Fruit fly (Drosophila melanogaster) whole organism, prepupa: ENCODE data around the gene inaF-A.

Experiments
- Blimp-1 ChIP-seq: fragments of 200-800 bp; sonication (Bioruptor generic); optimal IDR thresholded peaks from 3 replicates; lab custom pipeline; 2017; ENCODE audit warnings: missing biosample characterization, missing genetic modification characterization, mild to moderate bottlenecking, moderate library complexity, missing genetic modification reagents
- CG10631 ChIP-seq: fragments of 200-800 bp; sonication (Bioruptor generic); optimal IDR thresholded peaks from 2 replicates; lab custom pipeline; 2016; ENCODE audit warnings: missing biosample characterization, missing genetic modification characterization
- CG11902 ChIP-seq: fragments of 200-800 bp; sonication (Bioruptor generic); optimal IDR thresholded peaks from 3 replicates; lab custom pipeline; 2016; ENCODE audit warnings: missing biosample characterization, missing genetic modification characterization
- CG15336 ChIP-seq: fragments of 200-800 bp; sonication (Bioruptor generic); IDR thresholded peaks from 2 replicates; pipeline ENCODE4 v1.3.6; 2022; ENCODE audit warnings: missing biosample characterization, missing genetic modification characterization
- CG1621 ChIP-seq: fragments of 200-800 bp; sonication (Bioruptor generic); optimal IDR thresholded peaks from 3 replicates; lab custom pipeline; 2018; ENCODE audit warnings: missing biosample characterization, mild to moderate bottlenecking, missing genetic modification characterization
- CG16779 ChIP-seq: fragments of 200-800 bp; sonication (Bioruptor generic); optimal IDR thresholded peaks from 3 replicates; lab custom pipeline; 2017; ENCODE audit warnings: missing biosample characterization, mild to moderate bottlenecking, missing genetic modification characterization
- CG31627 ChIP-seq: fragments of 200-800 bp; sonication (Bioruptor generic); optimal IDR thresholded peaks from 3 replicates; lab custom pipeline; 2016; ENCODE audit warnings: missing biosample characterization, missing genetic modification characterization
- CG32006 ChIP-seq: fragments of 200-800 bp; sonication (Bioruptor generic); optimal IDR thresholded peaks from 3 replicates; lab custom pipeline; 2017; ENCODE audit warnings: missing biosample characterization, mild to moderate bottlenecking, missing genetic modification characterization
- CG34406 ChIP-seq: fragments of 200-800 bp; sonication (Bioruptor generic); optimal IDR thresholded peaks from 3 replicates; lab custom pipeline; 2016; ENCODE audit warnings: missing biosample characterization, missing genetic modification characterization
- CG3919 ChIP-seq: fragments of 200-800 bp; sonication (Bioruptor generic); optimal IDR thresholded peaks from 3 replicates; lab custom pipeline; 2016; ENCODE audit warnings: missing biosample characterization, missing genetic modification characterization
- CG4318 ChIP-seq: fragments of 200-800 bp; sonication (Bioruptor generic); optimal IDR thresholded peaks from 3 replicates; lab custom pipeline; 2017; ENCODE audit warnings: missing biosample characterization, mild to moderate bottlenecking, missing genetic modification characterization
- CG6163 ChIP-seq: fragments of 200-800 bp; sonication (Bioruptor generic); IDR thresholded peaks from 3 replicates; pipeline ENCODE4 v1.3.6; 2022; ENCODE audit warnings: missing biosample characterization, missing genetic modification characterization
- CG6792 ChIP-seq: fragments of 200-800 bp; sonication (Bioruptor generic); optimal IDR thresholded peaks from 3 replicates; lab custom pipeline; 2016; ENCODE audit warnings: missing biosample characterization, missing genetic modification characterization
- CG6808 ChIP-seq: fragments of 200-800 bp; sonication (Bioruptor generic); optimal IDR thresholded peaks from 3 replicates; lab custom pipeline; 2017; ENCODE audit warnings: missing biosample characterization, missing genetic modification characterization, mild to moderate bottlenecking, moderate library complexity, missing genetic modification reagents
- CG6854 ChIP-seq: fragments of 200-800 bp; sonication (Bioruptor generic); optimal IDR thresholded peaks from 2 replicates; lab custom pipeline; 2017; ENCODE audit warnings: missing biosample characterization, mild to moderate bottlenecking, missing genetic modification characterization
- CG8119 ChIP-seq: fragments of 200-800 bp; sonication (Bioruptor generic); IDR thresholded peaks from 3 replicates; pipeline ENCODE4 v1.3.6; 2022; ENCODE audit warnings: missing biosample characterization, missing genetic modification characterization
- CG8632 ChIP-seq: fragments of 200-800 bp; sonication (Bioruptor generic); optimal IDR thresholded peaks from 3 replicates; lab custom pipeline; 2016; ENCODE audit warnings: missing biosample characterization, missing genetic modification characterization
- CG9139 ChIP-seq: fragments of 200-800 bp; sonication (Bioruptor generic); optimal IDR thresholded peaks from 3 replicates; lab custom pipeline; 2017; ENCODE audit warnings: missing biosample characterization, mild to moderate bottlenecking, missing genetic modification characterization
- Eip75B ChIP-seq: fragments of 200-800 bp; sonication (Bioruptor generic); optimal IDR thresholded peaks from 3 replicates; lab custom pipeline; 2016; ENCODE audit warnings: missing biosample characterization, missing genetic modification characterization
- Ets21C ChIP-seq: fragments of 200-800 bp; sonication (Bioruptor generic); optimal IDR thresholded peaks from 3 replicates; lab custom pipeline; 2016; ENCODE audit warnings: missing biosample characterization, missing genetic modification characterization
- Ets96B ChIP-seq: fragments of 200-800 bp; optimal IDR thresholded peaks from 2 replicates; lab custom pipeline; 2019; ENCODE audit warnings: missing biosample characterization, mild to moderate bottlenecking, missing genetic modification characterization, moderate library complexity
- Gug ChIP-seq: fragments of 200-800 bp; sonication (Bioruptor generic); IDR thresholded peaks from 2 replicates; pipeline ENCODE4 v1.3.6; 2022; ENCODE audit warnings: missing biosample characterization, missing genetic modification characterization
- Hr38 ChIP-seq: sonication (Bioruptor generic); optimal IDR thresholded peaks from 2 replicates; lab custom pipeline; 2016; ENCODE audit warnings: missing biosample characterization, missing genetic modification characterization
- Hr39 ChIP-seq: fragments of 200-800 bp; sonication (Bioruptor generic); optimal IDR thresholded peaks from 2 replicates; lab custom pipeline; 2016; ENCODE audit warnings: missing biosample characterization, missing genetic modification characterization
- Lpt ChIP-seq: fragments of 200-800 bp; sonication (Bioruptor generic); optimal IDR thresholded peaks from 3 replicates; lab custom pipeline; 2016; ENCODE audit warnings: missing biosample characterization, missing genetic modification characterization
- Met ChIP-seq: fragments of 200-800 bp; sonication (Bioruptor generic); optimal IDR thresholded peaks from 3 replicates; lab custom pipeline; 2016; ENCODE audit warnings: missing biosample characterization, missing genetic modification characterization
- OdsH ChIP-seq: fragments of 200-800 bp; sonication (Bioruptor generic); optimal IDR thresholded peaks from 3 replicates; lab custom pipeline; 2016; ENCODE audit warnings: missing biosample characterization, missing genetic modification characterization
- Sox102F ChIP-seq: fragments of 200-800 bp; sonication (Bioruptor generic); optimal IDR thresholded peaks from 2 replicates; lab custom pipeline; 2016; ENCODE audit warnings: missing biosample characterization, mild to moderate bottlenecking, missing genetic modification characterization
- Sox14 ChIP-seq: fragments of 200-800 bp; sonication (Bioruptor generic); optimal IDR thresholded peaks from 3 replicates; lab custom pipeline; 2016; ENCODE audit warnings: missing biosample characterization, missing genetic modification characterization
- Sox15 ChIP-seq: fragments of 200-800 bp; sonication (Bioruptor generic); optimal IDR thresholded peaks from 3 replicates; lab custom pipeline; 2016; ENCODE audit warnings: missing biosample characterization, missing genetic modification characterization
- cyc ChIP-seq: fragments of 200-800 bp; sonication (Bioruptor generic); optimal IDR thresholded peaks from 3 replicates; lab custom pipeline; 2016; ENCODE audit warnings: missing biosample characterization, missing genetic modification characterization
- dac ChIP-seq: fragments of 200-800 bp; sonication (Bioruptor generic); optimal IDR thresholded peaks from 2 replicates; lab custom pipeline; 2017; ENCODE audit warnings: missing biosample characterization, mild to moderate bottlenecking, missing genetic modification characterization
- dsx ChIP-seq: fragments of 200-800 bp; optimal IDR thresholded peaks from 3 replicates; lab custom pipeline; 2019; ENCODE audit warnings: missing biosample characterization, mild to moderate bottlenecking, missing genetic modification characterization, moderate library complexity; ENCODE audit not compliant: poor library complexity, severe bottlenecking
- esn ChIP-seq: fragments of 200-800 bp; sonication (Bioruptor generic); optimal IDR thresholded peaks from 2 replicates; lab custom pipeline; 2016; ENCODE audit warnings: missing biosample characterization, mild to moderate bottlenecking, missing genetic modification characterization, moderate library complexity
- fd59A ChIP-seq: fragments of 200-800 bp; sonication (Bioruptor generic); optimal IDR thresholded peaks from 2 replicates; lab custom pipeline; 2017; ENCODE audit warnings: missing biosample characterization, mild to moderate bottlenecking, missing genetic modification characterization, missing genetic modification reagents
- fd85E ChIP-seq: fragments of 200-800 bp; sonication (Bioruptor generic); optimal IDR thresholded peaks from 3 replicates; lab custom pipeline; 2016; ENCODE audit warnings: missing biosample characterization, missing genetic modification characterization
- fkh ChIP-seq: fragments of 200-800 bp; sonication (Bioruptor generic); optimal IDR thresholded peaks from 3 replicates; lab custom pipeline; 2017; ENCODE audit warnings: missing biosample characterization, mild to moderate bottlenecking, missing genetic modification characterization, moderate library complexity
- lz ChIP-seq: fragments of 200-800 bp; sonication (Bioruptor generic); optimal IDR thresholded peaks from 3 replicates; lab custom pipeline; 2016; ENCODE audit warnings: missing biosample characterization, missing genetic modification characterization
- net ChIP-seq: fragments of 200-800 bp; sonication (Bioruptor generic); optimal IDR thresholded peaks from 3 replicates; lab custom pipeline; 2016; ENCODE audit warnings: missing biosample characterization, missing genetic modification characterization
- salr ChIP-seq, 2 experiments: fragments of 200-800 bp; sonication (Bioruptor generic); optimal IDR thresholded peaks; 3 replicates each; lab custom pipeline; 2016 to 2018; ENCODE audit warnings: missing biosample characterization in 2 of 2, missing genetic modification characterization in 2 of 2, mild to moderate bottlenecking in 1 of 2
- ss ChIP-seq, 2 experiments: fragments of 200-800 bp; sonication (Bioruptor generic); optimal IDR thresholded peaks; 2 replicates in 1 of 2; 3 replicates in 1 of 2; lab custom pipeline; 2017 to 2018; ENCODE audit warnings: mild to moderate bottlenecking in 2 of 2, missing biosample characterization in 2 of 2, missing genetic modification characterization in 2 of 2, moderate library complexity in 1 of 2
- svp ChIP-seq: fragments of 200-800 bp; sonication (Bioruptor generic); peaks from one replicate; lab custom pipeline; 2016; ENCODE audit warnings: missing biosample characterization, missing genetic modification characterization
- topi ChIP-seq: fragments of 200-800 bp; sonication (Bioruptor generic); optimal IDR thresholded peaks from 3 replicates; lab custom pipeline; 2016; ENCODE audit warnings: missing biosample characterization, missing genetic modification characterization
- vri ChIP-seq: fragments of 200-800 bp; sonication (Bioruptor generic); optimal IDR thresholded peaks from 3 replicates; lab custom pipeline; 2016; ENCODE audit warnings: missing biosample characterization, mild to moderate bottlenecking, missing genetic modification characterization

inaF-A gene

DNA sequence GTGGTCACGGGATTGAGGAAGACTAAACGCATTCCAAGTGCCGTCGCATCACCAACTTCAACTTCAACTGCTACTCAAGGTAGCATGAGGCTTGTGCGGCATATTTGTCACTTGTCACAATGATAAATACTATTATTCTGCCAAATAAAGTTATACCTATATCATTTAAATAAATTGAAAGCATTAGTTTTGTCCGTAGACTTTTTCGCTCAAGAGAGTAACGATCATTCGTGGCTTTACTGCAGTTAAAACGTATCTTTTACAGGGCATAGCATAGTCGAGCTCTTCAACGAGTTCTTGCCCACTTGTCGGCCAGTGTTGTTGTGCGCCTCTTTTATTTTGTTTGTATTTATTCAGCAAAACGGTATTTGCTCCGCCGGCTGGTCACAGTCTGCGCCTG lies 2.7 kb upstream of the inaF-A start (continued):
- TF ChIP-seq CG15336 (GFP tag; lab: Robert Waterston, UW) (peak; percentile 77), Hr39 (GFP tag; lab: Kevin White, UChicago) (peak; percentile 25), net (GFP tag; lab: Kevin White, UChicago) (peak; percentile 2), CG11902 (GFP tag; lab: Kevin White, UChicago) (no peak), CG6163 (peak; percentile 45; the same call in 2 of the 3 replicates), fkh (GFP tag; lab: Kevin White, UChicago) (peak; percentile 32), CG9139 (GFP tag; lab: Kevin White, UChicago) (no peak), Hr38 (GFP tag; lab: Kevin White, UChicago) (no peak), Lpt (GFP tag; lab: Kevin White, UChicago) (peak; percentile 38), lz (GFP tag; lab: Kevin White, UChicago) (no peak), fd59A (GFP tag; lab: Kevin White, UChicago) (no peak)

dm6 chrX:11732670-11733069 lies 1.0 kb downstream of the inaF-A start, which contains the start of gene inaF-B:
inaF-B (minus strand) TSS chrX:11732770.
- no peak for TF ChIP-seq Eip75B (GFP tag; lab: Kevin White, UChicago)
- TF ChIP-seq CG6808, result no peak
- no peak for TF ChIP-seq CG32006
- no peak for TF ChIP-seq Ets21C (GFP tag; lab: Kevin White, UChicago)
- no peak for TF ChIP-seq Hr39 (GFP tag; lab: Kevin White, UChicago)
- TF ChIP-seq Sox102F, result no peak
- no peak for TF ChIP-seq CG15336 (GFP tag; lab: Robert Waterston, UW)

- no peak for TF ChIP-seq topi (GFP tag; lab: Kevin White, UChicago)
Measured at dm6 chrX:11731665-11732064, 2.0 kb downstream of the inaF-A start, which contains the start of gene inaF-C. inaF-C (minus strand) TSS chrX:11731765.

dm6 chrX:11729993-11730392 lies 3.7 kb downstream of the inaF-A start:
- TF ChIP-seq vri (GFP tag; lab: Kevin White, UChicago) (no peak), CG4318 (GFP tag; lab: Kevin White, UChicago) (peak; percentile 29), lz (GFP tag; lab: Kevin White, UChicago) (no peak), CG6808 (no peak), CG34406 (no peak), CG6854 (GFP tag; lab: Kevin White, UChicago) (no peak), net (GFP tag; lab: Kevin White, UChicago) (no peak), salr (GFP tag; optimal IDR thresholded peaks at IDR 0.05; lab: Kevin White, UChicago) (no peak), CG10631 (GFP tag; lab: Kevin White, UChicago) (no peak), esn (GFP tag; lab: Kevin White, UChicago) (peak; percentile 20), ss (GFP tag; optimal IDR thresholded peaks at IDR 0.05; lab: Kevin White, UChicago) (no peak), Ets96B (tag; lab: Kevin White, UChicago) (no peak), CG16779 (tag; lab: Kevin White, UChicago) (no peak), Gug (GFP tag; lab: Robert Waterston, UW) (no peak), cyc (GFP tag; lab: Kevin White, UChicago) (no peak), Sox14 (GFP tag; lab: Kevin White, UChicago) (no peak), Lpt (GFP tag; lab: Kevin White, UChicago) (no peak), fd85E (GFP tag; lab: Kevin White, UChicago) (no peak), fd59A (GFP tag; lab: Kevin White, UChicago) (no peak), CG6792 (GFP tag; lab: Kevin White, UChicago) (no peak), Sox15 (no peak), CG6163 (no peak), svp (GFP tag; lab: Kevin White, UChicago) (no peak), CG15336 (GFP tag; lab: Robert Waterston, UW) (0 out of 2 replicates have a peak, but pooled peaks have one; percentile 22), OdsH (GFP tag; lab: Kevin White, UChicago) (no peak), CG8119 (GFP tag; lab: Robert Waterston, UW) (no peak), CG3919 (GFP tag; lab: Kevin White, UChicago) (no peak), CG8632 (GFP tag; lab: Kevin White, UChicago) (no peak), CG32006 (peak; percentile 66), CG11902 (GFP tag; lab: Kevin White, UChicago) (no peak), CG31627 (GFP tag; lab: Kevin White, UChicago) (no peak), fkh (GFP tag; lab: Kevin White, UChicago) (no peak), Ets21C (GFP tag; lab: Kevin White, UChicago) (no peak), CG1621 (tag; lab: Kevin White, UChicago) (no peak), Met (no peak), Blimp-1 (GFP tag; lab: Kevin White, UChicago) (no peak), dsx (GFP tag; lab: Kevin White, UChicago) (no peak), dac (peak; percentile 29)
